Worm (Caenorhabditis elegans): ENCODE data around the gene xdh-1.

ce11 chrIV:14412655-14413054 lies at the start of gene xdh-1:
- no peak for TF ChIP-seq tbx-2 (tag; optimal IDR thresholded peaks at IDR 0.05)
- TF ChIP-seq pha-4 (tag; optimal IDR thresholded peaks at IDR 0.05): no peak
- no peak for TF ChIP-seq ceh-19 (GFP tag; optimal IDR thresholded peaks at IDR 0.05)
- TF ChIP-seq hlh-13 (GFP tag; optimal IDR thresholded peaks at IDR 0.05): no peak
- TF ChIP-seq ceh-18 (tag; optimal IDR thresholded peaks at IDR 0.05): no peak
- TF ChIP-seq dve-1 (tag; optimal IDR thresholded peaks at IDR 0.05): no peak
- no peak for TF ChIP-seq ama-1 (optimal IDR thresholded peaks at IDR 0.05)
- no peak for TF ChIP-seq rnt-1 (tag; optimal IDR thresholded peaks at IDR 0.05)
- TF ChIP-seq elt-2 (tag; optimal IDR thresholded peaks at IDR 0.05): no peak
- TF ChIP-seq ets-4 (tag; optimal IDR thresholded peaks at IDR 0.05): no peak
- TF ChIP-seq ceh-6 (GFP tag; optimal IDR thresholded peaks at IDR 0.05): no peak
